Worm (Caenorhabditis elegans) whole organism, young adult: ENCODE results near the gene H02F09.3.

ENCODE experiments used
- B0019.2 ChIP-seq: fragments of 200-800 bp; sonication (Bioruptor generic); conservative IDR thresholded peaks from 2 replicates; pipeline ENCODE4 v1.3.6; 2022; ENCODE audit warnings: missing genetic modification reagents, missing genetic modification characterization, missing compliant biosample characterization
- B0035.1 ChIP-seq: sonication (generic microtip); optimal IDR thresholded peaks from 2 replicates; lab custom pipeline; 2016; ENCODE audit warnings: missing genetic modification characterization, mild to moderate bottlenecking, missing compliant biosample characterization, missing genotype, missing genetic modification reagents
- C06A6.2 ChIP-seq: fragments of 200-800 bp; sonication (Bioruptor generic); conservative IDR thresholded peaks from 2 replicates; pipeline ENCODE4 v1.3.6; 2022; ENCODE audit warnings: missing genetic modification characterization, missing compliant biosample characterization
- F10E7.11 ChIP-seq: sonication (generic microtip); optimal IDR thresholded peaks from 2 replicates; lab custom pipeline; 2017; ENCODE audit warnings: mild to moderate bottlenecking, missing genetic modification characterization, moderate library complexity, missing compliant biosample characterization
- F22D6.2 ChIP-seq: sonication (generic microtip); optimal IDR thresholded peaks from 2 replicates; lab custom pipeline; 2016; ENCODE audit warnings: mild to moderate bottlenecking, missing genetic modification characterization, missing compliant biosample characterization
- F33H1.4 ChIP-seq: fragments of 200-800 bp; sonication (Bioruptor generic); IDR thresholded peaks from 2 replicates; pipeline ENCODE4 v1.3.6; 2022; ENCODE audit warnings: missing genetic modification reagents, missing genetic modification characterization, missing compliant biosample characterization
- F49E8.2 ChIP-seq: sonication (generic microtip); optimal IDR thresholded peaks from 3 replicates; lab custom pipeline; 2017; ENCODE audit warnings: missing genetic modification characterization, mild to moderate bottlenecking, missing compliant biosample characterization, antibody characterized with exemption, moderate library complexity; ENCODE audit not compliant: insufficient read depth
- F57C9.4 ChIP-seq: sonication (generic microtip); optimal IDR thresholded peaks from 2 replicates; lab custom pipeline; 2017; ENCODE audit warnings: mild to moderate bottlenecking, missing genetic modification characterization, missing compliant biosample characterization
- K12H6.12 ChIP-seq: fragments of 200-800 bp; sonication (Bioruptor generic); optimal IDR thresholded peaks from 2 replicates; lab custom pipeline; 2018; ENCODE audit warnings: mild to moderate bottlenecking, missing genetic modification characterization, missing compliant biosample characterization
- Y56A3A.18 ChIP-seq: fragments of 200-800 bp; sonication (Bioruptor generic); IDR thresholded peaks from 2 replicates; pipeline ENCODE4 v1.3.6; 2022; ENCODE audit warnings: missing genetic modification reagents, missing genetic modification characterization, missing compliant biosample characterization
- ZK185.1 ChIP-seq: sonication (generic microtip); optimal IDR thresholded peaks from 2 replicates; lab custom pipeline; 2016; ENCODE audit warnings: mild to moderate bottlenecking, missing genetic modification characterization, missing compliant biosample characterization; ENCODE audit not compliant: poor library complexity, severe bottlenecking
- aptf-2 ChIP-seq: fragments of 200-800 bp; sonication (Bioruptor generic); conservative IDR thresholded peaks from 2 replicates; pipeline ENCODE4 v1.3.6; 2022; ENCODE audit warnings: missing genetic modification reagents, missing genetic modification characterization, missing compliant biosample characterization
- attf-5 ChIP-seq: fragments of 200-800 bp; sonication (Bioruptor generic); optimal IDR thresholded peaks from 2 replicates; lab custom pipeline; 2018; ENCODE audit warnings: mild to moderate bottlenecking, missing genetic modification characterization, missing compliant biosample characterization
- bed-2 ChIP-seq: fragments of 200-800 bp; sonication (Bioruptor generic); IDR thresholded peaks from 2 replicates; pipeline ENCODE4 v1.3.6; 2022; ENCODE audit warnings: missing genetic modification reagents, missing genetic modification characterization, missing compliant biosample characterization
- ceh-27 ChIP-seq: fragments of 200-800 bp; sonication (Bioruptor generic); optimal IDR thresholded peaks from 2 replicates; lab custom pipeline; 2018; ENCODE audit warnings: mild to moderate bottlenecking, missing genetic modification characterization, moderate library complexity, missing compliant biosample characterization
- efl-1 ChIP-seq: fragments of 150-350 bp; optimal IDR thresholded peaks from 2 replicates; lab custom pipeline; 2014; ENCODE audit warnings: missing biosample characterization, missing genetic modification reagents, missing genetic modification characterization
- egrh-3 ChIP-seq: fragments of 200-800 bp; sonication (Bioruptor generic); IDR thresholded peaks from 2 replicates; pipeline ENCODE4 v1.3.6; 2022; ENCODE audit warnings: missing genetic modification reagents, missing genetic modification characterization, missing compliant biosample characterization
- ets-4 ChIP-seq: fragments of 200-800 bp; sonication (Bioruptor generic); optimal IDR thresholded peaks from 2 replicates; lab custom pipeline; 2018; ENCODE audit warnings: mild to moderate bottlenecking, missing genetic modification characterization, missing compliant biosample characterization
- hlh-26 ChIP-seq: fragments of 200-800 bp; sonication (Bioruptor generic); conservative IDR thresholded peaks from 2 replicates; pipeline ENCODE4 v1.3.6; 2022; ENCODE audit warnings: missing genetic modification reagents, missing genetic modification characterization, missing compliant biosample characterization
- hsf-1 ChIP-seq: fragments of 200-800 bp; sonication (Bioruptor generic); IDR thresholded peaks from 2 replicates; pipeline ENCODE4 v1.3.6; 2022; ENCODE audit warnings: missing genetic modification reagents, missing genetic modification characterization, missing compliant biosample characterization
- lin-54 ChIP-seq: fragments of 200-800 bp; sonication (Bioruptor generic); optimal IDR thresholded peaks from 2 replicates; lab custom pipeline; 2018; ENCODE audit warnings: mild to moderate bottlenecking, missing genetic modification characterization, missing compliant biosample characterization
- mel-28 ChIP-seq: sonication (generic microtip); optimal IDR thresholded peaks from 2 replicates; lab custom pipeline; 2016; ENCODE audit warnings: borderline replicate concordance, mild to moderate bottlenecking, missing genetic modification characterization, missing compliant biosample characterization
- mxl-1 ChIP-seq: sonication (generic microtip); optimal IDR thresholded peaks from 2 replicates; lab custom pipeline; 2016; ENCODE audit warnings: missing genetic modification characterization, missing compliant biosample characterization
- nhr-120 ChIP-seq: fragments of 200-800 bp; sonication (Bioruptor generic); IDR thresholded peaks from 2 replicates; pipeline ENCODE4 v1.3.6; 2022; ENCODE audit warnings: missing genetic modification characterization, missing compliant biosample characterization
- nhr-179 ChIP-seq: sonication (generic microtip); optimal IDR thresholded peaks from 2 replicates; lab custom pipeline; 2016; ENCODE audit warnings: mild to moderate bottlenecking, missing genetic modification characterization, missing compliant biosample characterization
- nhr-90 ChIP-seq: sonication (generic microtip); optimal IDR thresholded peaks from 2 replicates; lab custom pipeline; 2016; ENCODE audit warnings: missing genotype, mild to moderate bottlenecking, missing genetic modification characterization, missing compliant biosample characterization
- snpc-3.4 ChIP-seq: sonication (generic microtip); optimal IDR thresholded peaks from 2 replicates; lab custom pipeline; 2017; ENCODE audit warnings: missing genetic modification characterization, mild to moderate bottlenecking, missing compliant biosample characterization, antibody characterized with exemption, moderate library complexity, missing genotype, missing genetic modification reagents
- snpc-4 ChIP-seq, 5 experiments: fragments of 150-350 bp in 1 of 5; sonication (generic microtip) in 4 of 5; optimal IDR thresholded peaks; 2 replicates each; lab custom pipeline; 2014 to 2018; ENCODE audit warnings: missing genetic modification characterization in 5 of 5, missing biosample characterization in 3 of 5, antibody characterized with exemption in 2 of 5, mild to moderate bottlenecking in 2 of 5, missing compliant biosample characterization in 2 of 5, missing genotype in 2 of 5, moderate library complexity in 2 of 5, missing genetic modification reagents in 1 of 5
- unc-62 ChIP-seq: fragments of 150-350 bp; optimal IDR thresholded peaks from 2 replicates; lab custom pipeline; 2014; ENCODE audit warnings: missing biosample characterization, missing genetic modification reagents, missing genetic modification characterization
- xnd-1 ChIP-seq: sonication (generic microtip); optimal IDR thresholded peaks from 2 replicates; lab custom pipeline; 2016; ENCODE audit warnings: missing genotype, missing genetic modification reagents, missing genetic modification characterization, missing compliant biosample characterization
- ztf-18 ChIP-seq: sonication (generic microtip); optimal IDR thresholded peaks from 2 replicates; lab custom pipeline; 2016; ENCODE audit warnings: missing genotype, mild to moderate bottlenecking, missing genetic modification characterization, missing compliant biosample characterization
- ztf-3 ChIP-seq: fragments of 200-800 bp; sonication (Bioruptor generic); optimal IDR thresholded peaks from 2 replicates; lab custom pipeline; 2018; ENCODE audit warnings: mild to moderate bottlenecking, missing genetic modification characterization, missing compliant biosample characterization
- ztf-6 ChIP-seq: fragments of 200-800 bp; sonication (Bioruptor generic); IDR thresholded peaks from 2 replicates; pipeline ENCODE4 v1.3.6; 2022; ENCODE audit warnings: missing genetic modification reagents, missing genetic modification characterization, missing compliant biosample characterization

Gene H02F09.3

ce11 chrX:1549095-1549494, 19.4 kb upstream of the H02F09.3 start:
- TF ChIP-seq B0019.2: no peak
- TF ChIP-seq attf-5 (GFP tag; lab: Kevin White, UChicago): no peak

- TF ChIP-seq nhr-120 (GFP tag; lab: Robert Waterston, UW): no peak
- TF ChIP-seq K12H6.12 (tag; lab: Kevin White, UChicago): no peak
- no peak for TF ChIP-seq aptf-2
- TF ChIP-seq lin-54 (GFP tag; lab: Kevin White, UChicago): no peak
- TF ChIP-seq snpc-3.4 (tag; lab: Kevin White, UChicago): no peak
- no peak for TF ChIP-seq mxl-1 (tag; lab: Kevin White, UChicago)
- TF ChIP-seq mel-28 (tag; lab: Kevin White, UChicago): no peak
- no peak for TF ChIP-seq hlh-26 (GFP tag; lab: Robert Waterston, UW)
- no peak for TF ChIP-seq bed-2 (GFP tag; lab: Robert Waterston, UW)
- TF ChIP-seq egrh-3 (GFP tag; lab: Robert Waterston, UW): no peak
- TF ChIP-seq, all 124 proteins: peak for 0
Measured at ce11 chrX:1556917-1557316, 11.6 kb upstream of the H02F09.3 start.

- TF ChIP-seq efl-1 (GFP tag; lab: Kevin White, UChicago): no peak
- TF ChIP-seq F57C9.4 (tag; lab: Kevin White, UChicago): no peak
- TF ChIP-seq xnd-1 (tag; lab: Kevin White, UChicago): no peak
- no peak for TF ChIP-seq ztf-18 (tag; lab: Kevin White, UChicago)
Measured at ce11 chrX:1571949-1572348, 3.5 kb downstream of the H02F09.3 start, which contains the start of gene H02F09.2. Gene H02F09.2, plus strand, starts transcription at chrX:1572249.

- TF ChIP-seq F22D6.2 (no peak), B0035.1 (tag; lab: Kevin White, UChicago) (no peak), nhr-90 (tag; lab: Kevin White, UChicago) (no peak), F49E8.2 (tag; lab: Kevin White, UChicago) (no peak), C06A6.2 (GFP tag; lab: Robert Waterston, UW) (no peak), F33H1.4 (no peak), Y56A3A.18 (no peak), ZK185.1 (no peak), snpc-4 (GFP tag; optimal IDR thresholded peaks at IDR 0.05; lab: Kevin White, UChicago) (no peak), snpc-4 (tag; optimal IDR thresholded peaks at IDR 0.05; lab: Kevin White, UChicago) (no peak), unc-62 (no peak), ets-4 (GFP tag; lab: Kevin White, UChicago) (no peak), ztf-6 (GFP tag; lab: Robert Waterston, UW) (no peak), bed-2 (GFP tag; lab: Robert Waterston, UW) (no peak), aptf-2 (no peak), hsf-1 (GFP tag; lab: Robert Waterston, UW) (no peak), nhr-179 (tag; lab: Kevin White, UChicago) (no peak), ztf-3 (GFP tag; lab: Kevin White, UChicago) (no peak)
Measured at ce11 chrX:1576337-1576736, 7.9 kb downstream of the H02F09.3 start, which contains the start of gene wrt-9. Gene wrt-9, plus strand, starts transcription at chrX:1576637.

- no peak for TF ChIP-seq F10E7.11 (tag; lab: Kevin White, UChicago)
- peak; percentile 1 for TF ChIP-seq ceh-27
Measured at ce11 chrX:1578682-1579081, 10.2 kb downstream of the H02F09.3 start.
